Fruit fly (Drosophila melanogaster) Kc167 (cell line): Measurements from ENCODE around the gene CG43610.

Experiments
- Myc ChIP-seq: fragments of >200 bp; optimal IDR thresholded peaks from 2 replicates; lab custom pipeline; 2017; ENCODE audit warnings: missing external identifiers
- Sin3A ChIP-seq: fragments of >200 bp; optimal IDR thresholded peaks from 2 replicates; lab custom pipeline; 2018; ENCODE audit warnings: missing external identifiers
- h ChIP-seq: fragments of >200 bp; optimal IDR thresholded peaks from 3 replicates; lab custom pipeline; 2018; ENCODE audit warnings: missing external identifiers
- insv ChIP-seq: fragments of >200 bp; optimal IDR thresholded peaks from 3 replicates; lab custom pipeline; 2018; ENCODE audit warnings: missing external identifiers
- psq ChIP-seq: fragments of >200 bp; optimal IDR thresholded peaks from 2 replicates; lab custom pipeline; 2017; ENCODE audit warnings: missing external identifiers
- ttk ChIP-seq: sonication (Bioruptor generic); optimal IDR thresholded peaks from 2 replicates; lab custom pipeline; 2017; ENCODE audit warnings: missing external identifiers

The CG43610 gene

DNA sequence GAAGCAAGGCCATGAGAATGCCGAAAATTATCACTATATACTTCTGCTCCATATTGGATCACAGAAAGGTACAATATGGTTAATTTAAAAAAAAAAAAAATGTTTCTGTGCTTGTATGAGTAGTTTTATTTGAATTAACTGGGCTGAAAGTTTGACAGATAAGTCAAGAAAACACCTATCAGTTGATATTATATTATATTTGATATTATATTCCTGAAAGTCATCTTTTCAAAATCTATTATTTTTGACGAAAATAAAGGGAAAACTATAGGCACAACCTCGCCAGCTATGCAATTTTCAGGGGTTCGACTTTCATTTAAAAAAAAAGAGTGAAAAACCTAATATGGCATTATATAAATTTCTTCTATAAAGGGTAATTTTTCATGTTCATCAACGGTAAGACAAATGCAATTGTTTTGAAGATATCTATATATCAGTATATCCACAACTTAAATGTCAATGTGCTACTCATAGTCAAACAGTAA lies at the start of gene CG43610, which contains the start of gene nrv2:
Gene CG43610 (plus strand): TSS at position 435 of the 485 bp plus-strand sequence.
Gene nrv2 (minus strand): TSS at position 101 of the 485 bp plus-strand sequence.
- no peak for TF ChIP-seq insv (lab: Kevin White, UChicago)

DNA sequence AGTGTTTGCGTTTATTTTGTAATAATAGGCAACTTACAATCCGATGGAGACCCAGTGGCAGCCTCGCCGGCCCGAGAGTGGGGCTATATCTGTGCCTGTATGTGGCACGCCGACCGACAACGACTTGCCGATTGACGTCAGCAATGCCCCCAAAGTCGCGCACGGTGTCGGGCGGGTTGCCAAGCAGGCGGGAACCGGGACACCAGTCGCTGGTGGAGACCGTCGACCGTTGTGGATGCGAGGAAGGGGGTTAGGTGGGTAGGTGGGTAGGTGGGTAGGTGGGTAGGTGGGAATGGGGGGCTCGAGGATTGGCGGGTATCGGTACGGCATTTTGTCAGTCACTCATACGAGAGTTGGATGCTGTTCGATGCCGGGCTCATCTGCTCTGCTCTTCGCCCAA lies 48.0 kb upstream of the CG43610 start:
- TF ChIP-seq insv (lab: Kevin White, UChicago) (no peak), h (lab: Kevin White, UChicago) (no peak), ttk (lab: Kevin White, UChicago) (no peak), Sin3A (lab: Kevin White, UChicago) (no peak), Myc (lab: Kevin White, UChicago) (no peak), psq (lab: Kevin White, UChicago) (no peak)

DNA sequence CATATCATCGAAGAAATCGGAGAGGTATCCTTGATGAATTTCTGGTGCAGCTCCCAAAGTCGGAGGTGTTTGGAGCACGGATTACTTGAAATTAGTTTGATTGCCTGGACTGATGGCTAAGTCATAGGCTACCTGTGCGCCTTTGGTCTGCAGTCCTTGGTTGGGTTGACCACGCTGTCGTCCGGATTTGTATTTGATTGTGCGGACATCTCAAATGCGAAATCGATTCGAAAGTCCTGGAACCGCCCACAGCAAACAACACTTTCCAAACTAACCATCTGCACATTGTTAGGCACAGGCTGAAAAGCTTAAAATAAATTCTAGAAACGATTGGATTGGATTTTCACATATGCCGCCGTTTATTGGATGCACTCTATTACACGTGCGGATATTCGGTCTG lies 39.5 kb upstream of the CG43610 start, which contains the start of gene CG11322:
Gene CG11322 (minus strand): TSS at position 101 of the 400 bp plus-strand sequence.
- TF ChIP-seq h (lab: Kevin White, UChicago) (no peak), ttk (lab: Kevin White, UChicago) (no peak), psq (lab: Kevin White, UChicago) (no peak), insv (lab: Kevin White, UChicago) (no peak), Sin3A (lab: Kevin White, UChicago) (no peak)

DNA sequence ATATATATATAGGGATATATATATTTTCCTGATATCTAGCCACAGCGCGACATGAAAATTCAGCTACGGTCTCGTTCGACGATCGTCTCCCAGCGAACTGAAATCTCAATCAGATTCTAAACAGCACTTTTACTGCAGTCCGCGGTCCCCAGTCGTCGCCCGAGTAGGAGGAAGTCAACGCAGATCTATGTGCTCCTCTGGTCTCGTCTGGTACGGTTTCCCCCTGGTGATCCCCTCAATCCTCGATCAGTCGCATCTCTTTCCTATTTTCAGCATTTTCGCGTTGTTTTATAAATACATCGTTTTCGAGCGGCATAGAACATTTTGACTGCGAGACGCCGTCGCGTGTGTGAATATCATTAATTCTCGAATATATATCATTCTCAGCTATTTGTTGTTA lies 26.3 kb upstream of the CG43610 start, which contains the start of gene LUBEL:
Gene LUBEL (minus strand): TSS at position 101 of the 400 bp plus-strand sequence.
- TF ChIP-seq h (lab: Kevin White, UChicago) (no peak), ttk (lab: Kevin White, UChicago) (no peak), Sin3A (lab: Kevin White, UChicago) (no peak)

DNA sequence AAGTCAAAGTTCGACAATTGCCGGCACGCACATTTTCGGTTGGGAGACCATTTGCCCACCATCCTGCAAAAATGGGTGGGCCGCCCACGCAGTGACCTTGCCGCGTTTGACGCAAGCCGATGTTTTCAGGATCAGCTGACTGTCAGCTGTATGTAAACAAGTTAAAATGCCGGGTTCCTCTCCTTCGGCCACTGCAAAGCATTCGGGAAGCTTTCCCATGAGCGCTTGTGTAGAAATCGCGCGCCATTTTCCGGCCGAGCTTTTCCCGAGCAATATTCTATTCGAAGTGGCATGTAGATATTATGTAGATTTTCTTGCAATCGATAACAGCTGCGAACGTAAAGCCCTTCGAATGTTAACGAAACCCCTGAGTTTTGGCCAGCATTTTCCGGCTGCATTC lies 25.4 kb upstream of the CG43610 start, which contains the start of gene CG17378:
Gene CG17378 (plus strand): TSS at position 397 of the 400 bp plus-strand sequence.
- TF ChIP-seq Myc (lab: Kevin White, UChicago) (no peak), h (lab: Kevin White, UChicago) (no peak), insv (lab: Kevin White, UChicago) (no peak), ttk (lab: Kevin White, UChicago) (no peak), psq (lab: Kevin White, UChicago) (no peak), Sin3A (lab: Kevin White, UChicago) (no peak)

DNA sequence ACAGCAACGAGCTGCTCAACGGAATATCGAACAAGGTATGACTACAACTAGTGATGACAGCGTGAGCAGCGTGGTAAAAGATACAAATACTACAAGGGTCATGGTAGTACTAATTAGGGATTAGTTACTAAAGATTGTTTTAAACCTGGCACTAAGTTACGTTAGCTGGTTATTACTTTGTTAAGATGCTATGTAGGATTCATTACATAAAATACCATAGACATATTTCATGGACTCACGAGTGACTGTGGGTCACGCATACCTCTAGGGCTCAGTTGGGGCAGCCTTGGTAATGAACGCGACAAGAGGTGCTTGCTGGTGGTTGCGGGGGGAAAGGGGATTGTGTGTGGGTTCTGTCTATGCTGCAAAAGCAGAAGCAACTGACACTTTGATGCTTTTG lies 24.1 kb upstream of the CG43610 start:
- TF ChIP-seq Sin3A (lab: Kevin White, UChicago), result no peak
- TF ChIP-seq insv (lab: Kevin White, UChicago), result no peak
- TF ChIP-seq Myc (lab: Kevin White, UChicago), result no peak
- no peak for TF ChIP-seq h (lab: Kevin White, UChicago)
- no peak for TF ChIP-seq psq (lab: Kevin White, UChicago)
- no peak for TF ChIP-seq ttk (lab: Kevin White, UChicago)

DNA sequence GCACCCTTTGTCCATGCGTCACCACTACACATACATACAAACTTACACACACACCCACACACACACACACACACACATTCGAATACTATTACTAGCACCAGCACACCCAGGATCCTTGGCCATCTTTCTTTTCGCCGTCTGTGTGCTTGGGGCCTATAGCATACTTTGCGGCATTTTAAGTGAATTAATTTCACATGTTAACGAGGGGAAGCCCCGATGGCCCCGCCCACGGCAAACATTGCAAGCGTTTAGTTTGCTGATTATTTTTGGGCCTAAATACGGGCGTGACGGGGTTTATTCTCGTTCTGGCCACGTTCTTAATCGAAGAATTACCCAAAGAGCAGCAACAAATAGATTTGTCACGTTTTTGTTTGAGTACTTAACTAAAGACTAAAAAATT lies 15.6 kb upstream of the CG43610 start:
- TF ChIP-seq Sin3A (lab: Kevin White, UChicago), result no peak
- TF ChIP-seq Myc (lab: Kevin White, UChicago), result no peak
- no peak for TF ChIP-seq insv (lab: Kevin White, UChicago)
- no peak for TF ChIP-seq psq (lab: Kevin White, UChicago)

DNA sequence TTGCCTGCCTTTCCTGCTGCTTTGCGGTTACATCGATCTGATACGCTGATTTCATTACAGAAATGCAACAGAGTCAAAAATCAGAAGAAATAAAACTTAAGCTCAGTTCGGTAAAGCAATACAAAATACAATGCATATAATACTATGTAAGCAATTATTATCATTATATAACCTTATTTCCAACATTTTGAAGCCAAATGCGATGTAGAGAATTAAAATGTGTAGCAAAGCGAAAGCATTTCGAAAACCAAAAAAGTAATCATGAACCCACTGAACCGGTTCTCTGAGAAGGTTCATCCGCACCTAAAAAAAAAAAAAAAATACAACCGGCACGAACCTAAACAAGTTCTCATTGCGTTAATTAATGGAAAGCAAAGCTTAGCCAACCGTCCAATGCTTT lies 14.8 kb upstream of the CG43610 start:
- TF ChIP-seq Sin3A (lab: Kevin White, UChicago) (no peak), ttk (lab: Kevin White, UChicago) (no peak), psq (lab: Kevin White, UChicago) (no peak), h (lab: Kevin White, UChicago) (no peak), insv (lab: Kevin White, UChicago) (no peak), Myc (lab: Kevin White, UChicago) (no peak)

DNA sequence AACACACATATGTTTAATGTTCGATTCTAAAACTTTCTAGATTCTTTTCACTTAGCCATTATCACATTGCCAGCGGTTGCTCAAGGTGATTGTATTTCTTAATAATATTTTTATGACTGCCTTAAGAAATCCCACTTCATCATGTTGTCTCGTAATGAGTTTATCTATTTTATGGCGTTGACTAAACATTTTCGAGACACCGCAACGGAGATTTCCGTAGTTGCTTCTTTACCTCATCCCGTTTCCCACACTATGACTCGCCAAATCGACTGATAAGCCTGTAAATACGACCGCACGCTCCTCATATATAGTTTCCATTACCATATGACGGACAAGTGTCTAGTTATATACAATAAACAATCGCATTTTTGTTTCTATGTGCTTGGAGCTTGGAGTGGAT lies 13.4 kb upstream of the CG43610 start:
- TF ChIP-seq Myc (lab: Kevin White, UChicago) (no peak), insv (lab: Kevin White, UChicago) (no peak), Sin3A (lab: Kevin White, UChicago) (no peak), ttk (lab: Kevin White, UChicago) (no peak), psq (lab: Kevin White, UChicago) (no peak), h (lab: Kevin White, UChicago) (no peak)

DNA sequence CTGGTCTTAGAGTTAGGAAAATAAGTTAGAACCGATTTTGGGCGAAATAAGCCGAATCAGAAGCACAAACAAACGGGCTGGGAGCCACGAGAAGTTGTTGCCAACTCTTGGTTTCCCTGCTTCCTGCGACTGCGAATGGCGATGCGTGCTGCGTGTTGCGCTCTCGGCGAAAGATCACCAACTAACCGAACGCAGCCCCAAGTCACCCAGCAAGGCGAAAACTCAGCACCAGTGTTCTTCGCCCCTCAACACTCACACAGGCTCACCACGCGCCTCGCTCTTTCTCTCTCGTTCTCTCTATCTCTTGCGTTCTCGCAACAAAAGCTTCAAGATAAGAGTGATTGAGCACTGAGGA lies 12.3 kb upstream of the CG43610 start, which contains the start of gene nrv1:
Gene nrv1 (minus strand): TSS at position 188 of the 355 bp plus-strand sequence.
- no peak for TF ChIP-seq insv (lab: Kevin White, UChicago)
- no peak for TF ChIP-seq Sin3A (lab: Kevin White, UChicago)
- TF ChIP-seq h (lab: Kevin White, UChicago), result no peak
- no peak for TF ChIP-seq psq (lab: Kevin White, UChicago)
- no peak for TF ChIP-seq Myc (lab: Kevin White, UChicago)
- no peak for TF ChIP-seq ttk (lab: Kevin White, UChicago)

DNA sequence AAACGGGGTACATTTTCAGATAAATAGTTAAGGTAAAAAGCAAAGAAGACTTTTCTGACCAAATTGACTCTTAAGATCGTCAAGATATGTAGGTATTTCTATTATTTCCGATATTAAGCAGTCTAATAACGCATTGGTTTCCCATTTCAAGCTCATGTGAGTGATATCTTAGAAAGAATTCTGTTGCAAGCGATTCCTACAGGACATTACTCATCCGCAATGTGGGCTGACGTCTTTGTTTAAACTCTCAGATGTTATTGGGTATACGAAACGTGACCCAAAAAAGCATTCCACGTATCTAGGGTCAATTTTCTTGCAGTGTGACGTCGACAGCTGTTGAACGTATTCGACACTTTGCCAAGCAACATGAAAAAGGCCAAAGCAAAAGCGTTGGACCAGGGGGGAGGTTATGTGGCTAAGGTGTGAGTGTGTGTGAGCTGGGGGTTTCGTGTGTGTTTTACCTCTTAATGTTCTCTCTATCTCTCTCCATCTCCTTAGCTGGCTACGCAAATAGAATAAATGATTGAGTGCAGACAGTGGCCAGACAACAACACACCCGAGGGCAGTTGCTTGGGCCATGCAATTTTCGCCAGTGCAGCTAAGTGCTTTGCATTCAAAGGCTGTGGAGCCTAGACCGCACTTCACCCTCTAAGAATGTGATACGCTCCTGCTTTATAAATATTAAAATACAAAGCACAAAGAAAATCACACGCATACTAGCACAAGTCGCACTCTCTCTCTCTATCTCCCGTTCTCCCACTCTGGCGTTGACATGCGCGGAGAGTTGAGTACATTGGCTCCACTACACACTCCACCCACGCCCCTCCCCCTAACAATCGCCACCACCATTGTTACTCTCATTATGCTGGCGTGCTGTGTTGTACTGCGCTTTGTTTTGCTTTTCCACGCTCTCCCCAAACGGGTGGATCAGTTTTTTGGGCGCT lies 11.7 kb upstream of the CG43610 start:
- TF ChIP-seq h (lab: Kevin White, UChicago), result no peak

DNA sequence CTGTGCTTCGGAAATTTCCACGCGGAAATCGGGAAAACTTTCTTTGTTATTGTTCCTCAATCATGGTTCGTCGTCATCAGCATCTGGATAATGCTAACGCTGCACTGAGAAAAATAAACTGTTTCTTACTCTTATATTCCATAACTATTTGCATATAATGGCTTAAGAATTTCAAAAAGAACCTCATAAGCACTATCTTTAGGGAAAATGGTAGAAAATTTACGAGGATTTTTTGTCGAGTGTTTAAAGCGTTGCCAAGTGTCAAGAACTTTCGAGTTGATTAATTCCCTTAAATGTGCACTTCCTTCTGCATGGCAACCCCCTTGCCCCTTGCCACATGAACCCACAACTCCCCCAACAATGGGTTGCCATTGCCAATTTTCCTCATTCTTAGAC lies 11.0 kb upstream of the CG43610 start:
- TF ChIP-seq insv (lab: Kevin White, UChicago) (no peak), psq (lab: Kevin White, UChicago) (no peak), Myc (lab: Kevin White, UChicago) (no peak)
